Worm (Caenorhabditis elegans): ENCODE measurements around the gene fbxb-44.

DNA sequence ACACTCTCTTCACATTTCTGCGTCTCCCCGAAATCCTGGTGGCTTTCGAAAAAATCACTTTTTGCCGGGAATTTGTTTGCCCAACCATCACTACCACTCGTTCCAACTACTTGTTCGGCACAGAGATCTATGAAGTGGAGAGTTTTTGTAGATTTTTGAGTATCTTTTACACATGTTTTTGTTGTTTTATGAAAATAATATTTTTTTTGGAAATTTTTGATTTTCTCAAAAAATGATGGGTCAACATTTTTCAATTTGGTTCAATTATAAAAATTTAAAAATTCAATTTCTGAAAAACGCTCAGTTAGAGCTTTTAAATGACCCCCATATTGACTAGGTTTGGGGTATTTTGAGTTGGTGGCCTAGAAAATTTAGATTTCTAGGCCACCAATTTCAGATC, 13.2 kb upstream of the fbxb-44 start, which contains the start of gene Y51H7BR.7:
- TF ChIP-seq ceh-18 (tag; optimal IDR thresholded peaks at IDR 0.05) (no peak), pqm-1 (tag; optimal IDR thresholded peaks at IDR 0.05) (no peak), pros-1 (tag; optimal IDR thresholded peaks at IDR 0.05) (no peak), F13H6.1 (tag; optimal IDR thresholded peaks at IDR 0.05) (no peak), K09A11.1 (tag; optimal IDR thresholded peaks at IDR 0.05; ENCODE audit: insufficient read depth) (no peak), sox-2 (GFP tag; IDR thresholded peaks at IDR 0.05) (no peak), ztf-16 (tag; optimal IDR thresholded peaks at IDR 0.05) (no peak), pha-2 (tag; optimal IDR thresholded peaks at IDR 0.05) (no peak), syd-9 (tag; optimal IDR thresholded peaks at IDR 0.05) (no peak)

Measured in whole organism, late embryonic.